Comparison of ENCODE assay signal across 3 fruit fly cellular contexts in genomic region chr3L:10283946-10284345, dm6.
TF ChIP-seq lines count a peak whose summit lies in the region.

No protein-coding gene starts in this region.

TF ChIP-seq in whole organism, prepupa, 60 proteins besides CTCF, POLR2A, EP300 and RAD21:
- TF ChIP-seq Sox14 (GFP tag; optimal IDR thresholded peaks at IDR 0.05; lab: Kevin White, UChicago) (no peak), CG6792 (GFP tag; optimal IDR thresholded peaks at IDR 0.05; lab: Kevin White, UChicago) (no peak), ss (GFP tag; optimal IDR thresholded peaks at IDR 0.05; lab: Kevin White, UChicago) (peak in 1 of 2 experiments; percentile 71), Eip78C (GFP tag; lab: Kevin White, UChicago) (peak; percentile 72), CG6808 (GFP tag; optimal IDR thresholded peaks at IDR 0.05; lab: Kevin White, UChicago) (no peak), topi (GFP tag; optimal IDR thresholded peaks at IDR 0.05; lab: Kevin White, UChicago) (peak; percentile 33), lz (GFP tag; optimal IDR thresholded peaks at IDR 0.05; lab: Kevin White, UChicago) (peak; percentile 39), svp (GFP tag; lab: Kevin White, UChicago) (peak; percentile 58), eg (GFP tag; IDR thresholded peaks at IDR 0.05; lab: Robert Waterston, UW) (no peak), dac (GFP tag; optimal IDR thresholded peaks at IDR 0.05; lab: Kevin White, UChicago) (no peak), CG3032 (tag; optimal IDR thresholded peaks at IDR 0.05; lab: Kevin White, UChicago) (peak; percentile 5), Sox15 (GFP tag; optimal IDR thresholded peaks at IDR 0.05; lab: Kevin White, UChicago) (no peak), Sox102F (GFP tag; optimal IDR thresholded peaks at IDR 0.05; lab: Kevin White, UChicago) (peak; percentile 25), spab (GFP tag; optimal IDR thresholded peaks at IDR 0.05; lab: Kevin White, UChicago) (no peak), Hr39 (GFP tag; optimal IDR thresholded peaks at IDR 0.05; lab: Kevin White, UChicago) (peak; percentile 30), Smox (GFP tag; optimal IDR thresholded peaks at IDR 0.05; lab: Kevin White, UChicago) (peak; percentile 30), CG31627 (GFP tag; optimal IDR thresholded peaks at IDR 0.05; lab: Kevin White, UChicago) (peak; percentile 10), esn (GFP tag; optimal IDR thresholded peaks at IDR 0.05; lab: Kevin White, UChicago) (peak; percentile 47), CG34406 (GFP tag; optimal IDR thresholded peaks at IDR 0.05; lab: Kevin White, UChicago) (no peak), CG32006 (GFP tag; optimal IDR thresholded peaks at IDR 0.05; lab: Kevin White, UChicago) (no peak), CG7368 (GFP tag; optimal IDR thresholded peaks at IDR 0.05; lab: Kevin White, UChicago) (no peak), Eip75B (GFP tag; optimal IDR thresholded peaks at IDR 0.05; lab: Kevin White, UChicago) (no peak), Ets96B (tag; optimal IDR thresholded peaks at IDR 0.05; lab: Kevin White, UChicago) (no peak), Met (GFP tag; optimal IDR thresholded peaks at IDR 0.05; lab: Kevin White, UChicago) (peak; percentile 49), vri (GFP tag; optimal IDR thresholded peaks at IDR 0.05; lab: Kevin White, UChicago) (no peak)

TF ChIP-seq in whole organism, pupa, 21 proteins besides CTCF, POLR2A, EP300 and RAD21:
- TF ChIP-seq D1 (tag; optimal IDR thresholded peaks at IDR 0.05; lab: Kevin White, UChicago) (no peak), Ets98B (GFP tag; IDR thresholded peaks at IDR 0.05; lab: Robert Waterston, UW) (no peak), rn (GFP tag; IDR thresholded peaks at IDR 0.05; lab: Robert Waterston, UW) (no peak), Snoo (tag; optimal IDR thresholded peaks at IDR 0.05; lab: Kevin White, UChicago) (no peak), EcR (GFP tag; optimal IDR thresholded peaks at IDR 0.05; lab: Kevin White, UChicago) (no peak), CG13204 (GFP tag; optimal IDR thresholded peaks at IDR 0.05; lab: Kevin White, UChicago) (no peak), Pif1B (GFP tag; optimal IDR thresholded peaks at IDR 0.05; lab: Kevin White, UChicago) (no peak), CG15710 (tag; optimal IDR thresholded peaks at IDR 0.05; lab: Kevin White, UChicago) (peak; percentile 7), CG9948 (tag; optimal IDR thresholded peaks at IDR 0.05; lab: Kevin White, UChicago) (no peak), Pif1A (GFP tag; optimal IDR thresholded peaks at IDR 0.05; lab: Kevin White, UChicago) (no peak), CG8159 (tag; optimal IDR thresholded peaks at IDR 0.05; lab: Kevin White, UChicago) (peak; percentile 51), gl (tag; optimal IDR thresholded peaks at IDR 0.05; lab: Kevin White, UChicago) (no peak), CG8301 (tag; optimal IDR thresholded peaks at IDR 0.05; lab: Kevin White, UChicago) (no peak)

TF ChIP-seq in whole organism, wandering third instar larva, 38 proteins besides CTCF, POLR2A, EP300 and RAD21:
- TF ChIP-seq Hnf4 (GFP tag; optimal IDR thresholded peaks at IDR 0.05; lab: Kevin White, UChicago) (peak; percentile 9), ey (GFP tag; optimal IDR thresholded peaks at IDR 0.05; lab: Kevin White, UChicago) (peak; percentile 17), lola (GFP tag; optimal IDR thresholded peaks at IDR 0.05; lab: Kevin White, UChicago) (no peak), h (GFP tag; optimal IDR thresholded peaks at IDR 0.05; lab: Kevin White, UChicago) (peak; percentile 52), Sp1 (GFP tag; optimal IDR thresholded peaks at IDR 0.05; lab: Kevin White, UChicago) (peak; percentile 34), brk (GFP tag; optimal IDR thresholded peaks at IDR 0.05; lab: Kevin White, UChicago) (no peak), rgr (GFP tag; optimal IDR thresholded peaks at IDR 0.05; lab: Kevin White, UChicago) (peak; percentile 8), HLH106 (tag; optimal IDR thresholded peaks at IDR 0.05; lab: Kevin White, UChicago) (peak; percentile 32), tai (GFP tag; optimal IDR thresholded peaks at IDR 0.05; lab: Kevin White, UChicago) (no peak), fru (GFP tag; optimal IDR thresholded peaks at IDR 0.05; lab: Kevin White, UChicago) (peak; percentile 26)
